Worm (Caenorhabditis elegans) whole organism, young adult: ENCODE results near the gene F36D4.4.

Experiments
- hrde-1 ChIP-seq: sonication (generic microtip); optimal IDR thresholded peaks from 2 replicates; lab custom pipeline; 2016; ENCODE audit warnings: missing genetic modification characterization, mild to moderate bottlenecking, missing compliant biosample characterization, moderate library complexity, missing genotype, missing genetic modification reagents, borderline replicate concordance
- ztf-26 ChIP-seq: sonication (generic microtip); optimal IDR thresholded peaks from 2 replicates; lab custom pipeline; 2017; ENCODE audit warnings: missing genetic modification characterization, missing compliant biosample characterization

DNA sequence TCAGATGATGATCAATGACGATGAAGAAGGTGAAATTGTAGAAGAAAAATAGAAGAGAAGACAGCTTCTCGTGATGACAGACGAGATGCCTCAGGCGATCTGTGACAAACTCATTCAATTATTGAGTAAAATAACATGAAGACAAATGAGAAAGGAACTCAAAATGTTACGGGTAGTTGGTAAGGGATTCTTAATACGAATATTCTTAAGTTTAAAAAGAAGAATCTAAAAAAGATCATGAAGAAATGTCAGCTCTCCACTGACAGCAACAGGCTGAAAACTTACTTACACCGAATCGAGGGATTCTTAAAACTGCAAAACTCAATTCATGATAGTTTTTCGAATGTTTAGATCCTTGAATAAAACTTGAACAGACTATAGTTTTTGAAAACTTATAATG is at the start of gene F36D4.4:
- no peak for TF ChIP-seq ztf-26
- TF ChIP-seq hrde-1 (tag; lab: Kevin White, UChicago): no peak
